Worm (Caenorhabditis elegans) whole organism, L1 larva: ENCODE data around the gene F10C1.1.
A peak's percentile ranks its signal among the peaks of the same experiment; 100 is the strongest.

Experiments
- C16A3.4 ChIP-seq: fragments of 150-350 bp; optimal IDR thresholded peaks from 2 replicates; lab custom pipeline; 2014; ENCODE audit warnings: missing biosample characterization, missing genetic modification characterization
- F16B12.6 ChIP-seq: fragments of 150-350 bp; optimal IDR thresholded peaks from 2 replicates; lab custom pipeline; 2014; ENCODE audit warnings: missing biosample characterization, missing genetic modification characterization
- aha-1 ChIP-seq: fragments of 150-350 bp; optimal IDR thresholded peaks from 2 replicates; lab custom pipeline; 2014; ENCODE audit warnings: missing biosample characterization, missing genetic modification characterization
- alr-1 ChIP-seq: fragments of 200-800 bp; sonication (Bioruptor generic); optimal IDR thresholded peaks from 2 replicates; lab custom pipeline; 2018; ENCODE audit warnings: borderline replicate concordance, mild to moderate bottlenecking, missing genetic modification characterization, missing compliant biosample characterization
- aly-2 ChIP-seq: fragments of 150-350 bp; optimal IDR thresholded peaks from 2 replicates; lab custom pipeline; 2014; ENCODE audit warnings: missing biosample characterization, missing genetic modification characterization
- ama-1 ChIP-seq: fragments of 150-350 bp; optimal IDR thresholded peaks from 2 replicates; lab custom pipeline; 2014
- ceh-63 ChIP-seq: fragments of 200-800 bp; sonication (Bioruptor generic); optimal IDR thresholded peaks from 2 replicates; lab custom pipeline; 2018; ENCODE audit warnings: mild to moderate bottlenecking, missing genetic modification characterization, missing compliant biosample characterization
- ceh-8 ChIP-seq: fragments of 200-800 bp; sonication (Bioruptor generic); optimal IDR thresholded peaks from 2 replicates; lab custom pipeline; 2018; ENCODE audit warnings: mild to moderate bottlenecking, missing genetic modification characterization, moderate library complexity, missing compliant biosample characterization
- ceh-82 ChIP-seq, 3 experiments: fragments of 150-350 bp in 1 of 3; sonication (generic microtip) in 2 of 3; optimal IDR thresholded peaks; 2 replicates each; lab custom pipeline; 2014 to 2017; ENCODE audit warnings: missing biosample characterization in 3 of 3, missing genetic modification characterization in 3 of 3
- ceh-88 ChIP-seq: fragments of 200-800 bp; sonication (Bioruptor generic); IDR thresholded peaks from 2 replicates; pipeline ENCODE4 v1.3.6; 2022; ENCODE audit warnings: missing genetic modification characterization, missing compliant biosample characterization
- ceh-90 ChIP-seq: sonication (generic microtip); optimal IDR thresholded peaks from 2 replicates; lab custom pipeline; 2016; ENCODE audit warnings: missing genetic modification characterization, missing compliant biosample characterization
- dpl-1 ChIP-seq, 3 experiments: fragments of 150-350 bp in 2 of 3; sonication (generic microtip) in 1 of 3; optimal IDR thresholded peaks; 2 replicates each; lab custom pipeline; 2014 to 2017; ENCODE audit warnings: missing biosample characterization in 3 of 3, missing genetic modification characterization in 3 of 3, missing genetic modification reagents in 3 of 3
- dsc-1 ChIP-seq: sonication (generic microtip); optimal IDR thresholded peaks from 2 replicates; lab custom pipeline; 2016; ENCODE audit warnings: mild to moderate bottlenecking, missing genetic modification characterization, missing compliant biosample characterization
- elt-2 ChIP-seq: sonication (generic microtip); optimal IDR thresholded peaks from 2 replicates; lab custom pipeline; 2016; ENCODE audit warnings: missing genetic modification characterization, mild to moderate bottlenecking, inconsistent platforms, missing compliant biosample characterization, missing genetic modification reagents
- elt-3 ChIP-seq, 6 experiments: fragments of 150-350 bp in 1 of 6; sonication (generic microtip); optimal IDR thresholded peaks; 2 replicates each; lab custom pipeline; 2017 to 2018; ENCODE audit warnings: missing biosample characterization in 6 of 6, missing genetic modification characterization in 6 of 6, inconsistent platforms in 1 of 6
- fkh-10 ChIP-seq: sonication (generic microtip); optimal IDR thresholded peaks from 2 replicates; lab custom pipeline; 2017; ENCODE audit warnings: missing biosample characterization, missing genetic modification reagents, missing genetic modification characterization
- fkh-8 ChIP-seq: sonication (generic microtip); optimal IDR thresholded peaks from 2 replicates; lab custom pipeline; 2016; ENCODE audit warnings: mild to moderate bottlenecking, missing genetic modification characterization, missing compliant biosample characterization
- fos-1 ChIP-seq: fragments of 150-350 bp; optimal IDR thresholded peaks from 2 replicates; lab custom pipeline; 2014; ENCODE audit warnings: missing biosample characterization, missing genetic modification characterization
- hlh-4 ChIP-seq: sonication (generic microtip); optimal IDR thresholded peaks from 2 replicates; lab custom pipeline; 2016; ENCODE audit warnings: mild to moderate bottlenecking, missing genetic modification characterization, missing compliant biosample characterization
- isw-1 ChIP-seq: fragments of 200-800 bp; sonication (Bioruptor generic); IDR thresholded peaks from 2 replicates; pipeline ENCODE4 v1.3.6; 2022; ENCODE audit warnings: missing genetic modification characterization, missing compliant biosample characterization
- lin-13 ChIP-seq: fragments of 150-350 bp; optimal IDR thresholded peaks from 2 replicates; lab custom pipeline; 2014; ENCODE audit warnings: missing biosample characterization, missing genetic modification reagents, missing genetic modification characterization
- lin-14 ChIP-seq: fragments of 200-800 bp; sonication (Bioruptor generic); optimal IDR thresholded peaks from 2 replicates; lab custom pipeline; 2018; ENCODE audit warnings: mild to moderate bottlenecking, missing genetic modification characterization, moderate library complexity, missing compliant biosample characterization
- lin-35 ChIP-seq, 2 experiments: fragments of 150-350 bp; optimal IDR thresholded peaks; 2 replicates each; lab custom pipeline; 2014; ENCODE audit warnings: missing biosample characterization in 2 of 2, missing genetic modification characterization in 2 of 2, missing genetic modification reagents in 2 of 2
- lin-39 ChIP-seq: fragments of 150-350 bp; optimal IDR thresholded peaks from 2 replicates; lab custom pipeline; 2014; ENCODE audit warnings: missing biosample characterization, missing genetic modification reagents, missing genetic modification characterization
- mdl-1 ChIP-seq, 2 experiments: fragments of 150-350 bp; optimal IDR thresholded peaks; 2 replicates each; lab custom pipeline; 2014 to 2017; ENCODE audit warnings: missing biosample characterization in 2 of 2, missing genetic modification characterization in 2 of 2, inconsistent platforms in 1 of 2
- nhr-11 ChIP-seq: fragments of 150-350 bp; optimal IDR thresholded peaks from 2 replicates; lab custom pipeline; 2014; ENCODE audit warnings: missing biosample characterization, missing genetic modification characterization
- nhr-19 ChIP-seq: fragments of 200-800 bp; sonication (Bioruptor generic); conservative IDR thresholded peaks from 2 replicates; pipeline ENCODE4 v1.3.6; 2022; ENCODE audit warnings: missing genetic modification characterization, missing compliant biosample characterization
- nhr-28 ChIP-seq: fragments of 150-350 bp; optimal IDR thresholded peaks from 2 replicates; lab custom pipeline; 2014; ENCODE audit warnings: missing biosample characterization, missing genetic modification characterization
- nhr-47 ChIP-seq: sonication (generic microtip); optimal IDR thresholded peaks from 2 replicates; lab custom pipeline; 2016; ENCODE audit warnings: mild to moderate bottlenecking, missing genetic modification characterization, moderate library complexity, missing compliant biosample characterization
- nhr-71 ChIP-seq: sonication (generic microtip); optimal IDR thresholded peaks from 2 replicates; lab custom pipeline; 2016; ENCODE audit warnings: mild to moderate bottlenecking, missing genetic modification characterization, moderate library complexity, missing compliant biosample characterization
- nhr-77 ChIP-seq: fragments of 150-350 bp; optimal IDR thresholded peaks from 2 replicates; lab custom pipeline; 2014; ENCODE audit warnings: missing biosample characterization, missing genetic modification characterization
- nhr-85 ChIP-seq: sonication (generic microtip); peaks from one replicate; lab custom pipeline; 2016; ENCODE audit warnings: missing genetic modification characterization, inconsistent platforms, missing compliant biosample characterization
- nhr-90 ChIP-seq: sonication (generic microtip); optimal IDR thresholded peaks from 2 replicates; lab custom pipeline; 2016; ENCODE audit warnings: mild to moderate bottlenecking, missing genetic modification characterization, missing compliant biosample characterization; ENCODE audit not compliant: poor library complexity
- pag-3 ChIP-seq: sonication (generic microtip); optimal IDR thresholded peaks from 2 replicates; lab custom pipeline; 2017; ENCODE audit warnings: missing genetic modification characterization, mild to moderate bottlenecking, missing compliant biosample characterization, antibody characterized with exemption, borderline replicate concordance; ENCODE audit not compliant: insufficient read depth
- pax-3 ChIP-seq: fragments of 200-800 bp; sonication (Bioruptor generic); optimal IDR thresholded peaks from 2 replicates; lab custom pipeline; 2018; ENCODE audit warnings: mild to moderate bottlenecking, missing genetic modification characterization, moderate library complexity, missing compliant biosample characterization
- snu-23 ChIP-seq: sonication (generic microtip); optimal IDR thresholded peaks from 2 replicates; lab custom pipeline; 2016; ENCODE audit warnings: missing genetic modification characterization, missing compliant biosample characterization
- sox-4 ChIP-seq: sonication (generic microtip); optimal IDR thresholded peaks from 2 replicates; lab custom pipeline; 2016; ENCODE audit warnings: missing genetic modification characterization, missing compliant biosample characterization
- sptf-1 ChIP-seq: fragments of 150-350 bp; optimal IDR thresholded peaks from 2 replicates; lab custom pipeline; 2014; ENCODE audit warnings: missing biosample characterization, missing genetic modification characterization
- swsn-7 ChIP-seq: sonication (generic microtip); optimal IDR thresholded peaks from 2 replicates; lab custom pipeline; 2016; ENCODE audit warnings: missing genetic modification characterization, missing compliant biosample characterization
- tbx-2 ChIP-seq: sonication (generic microtip); optimal IDR thresholded peaks from 2 replicates; lab custom pipeline; 2016; ENCODE audit warnings: missing genetic modification characterization, missing compliant biosample characterization
- unc-86 ChIP-seq: sonication (generic microtip); optimal IDR thresholded peaks from 2 replicates; lab custom pipeline; 2016; ENCODE audit warnings: missing genetic modification characterization, missing compliant biosample characterization
- unc-98 ChIP-seq: fragments of 200-800 bp; sonication (Bioruptor generic); IDR thresholded peaks from 2 replicates; pipeline ENCODE4 v1.3.6; 2022; ENCODE audit warnings: missing genetic modification characterization, missing compliant biosample characterization
- xbp-1 ChIP-seq: sonication (generic microtip); optimal IDR thresholded peaks from 2 replicates; lab custom pipeline; 2016; ENCODE audit warnings: missing genetic modification characterization, missing compliant biosample characterization
- zag-1 ChIP-seq: fragments of 150-350 bp; optimal IDR thresholded peaks from 2 replicates; lab custom pipeline; 2014; ENCODE audit warnings: missing biosample characterization, missing genetic modification characterization
- ztf-4 ChIP-seq: fragments of 150-350 bp; optimal IDR thresholded peaks from 2 replicates; lab custom pipeline; 2014; ENCODE audit warnings: missing biosample characterization, missing genetic modification characterization

Gene F10C1.1

DNA sequence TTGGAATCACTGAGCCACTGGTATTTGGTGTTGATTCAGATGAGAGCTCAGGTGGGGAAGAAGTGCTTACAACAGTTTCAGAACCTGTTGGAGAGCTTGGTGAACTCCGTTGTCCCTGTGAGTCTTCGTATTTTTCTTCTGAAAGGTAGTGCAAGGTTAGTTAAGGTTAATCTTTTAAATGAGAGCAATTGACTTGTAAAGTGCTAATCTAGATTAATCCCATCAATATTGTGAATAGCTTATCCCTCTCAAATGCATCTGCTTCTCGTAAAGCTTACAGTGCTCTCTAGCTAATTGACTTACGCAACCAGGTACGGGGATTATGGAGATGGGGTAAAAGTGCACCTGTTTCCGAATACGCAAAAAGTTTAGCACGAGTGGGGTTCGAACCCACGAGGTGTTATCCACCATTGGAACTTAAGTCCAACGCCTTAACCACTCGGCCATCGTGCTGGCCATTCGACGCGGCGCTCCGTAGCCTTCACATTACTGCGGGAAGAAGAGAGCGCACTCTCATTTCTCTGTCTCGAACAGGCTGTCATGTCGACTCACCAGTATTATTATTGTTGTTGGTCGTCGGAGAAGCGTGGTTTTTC is 1.4 kb upstream of the F10C1.1 start (continued):
- TF ChIP-seq nhr-77 (tag; lab: Kevin White, UChicago) = peak; percentile 19
- peak; percentile 11 for TF ChIP-seq ceh-8 (GFP tag; lab: Kevin White, UChicago)
- TF ChIP-seq mdl-1 (tag; optimal IDR thresholded peaks at IDR 0.05; lab: Kevin White, UChicago) = peak in 1 of 2 experiments; percentile 50
- TF ChIP-seq F16B12.6 = peak; percentile 42
- TF ChIP-seq nhr-47 (tag; lab: Kevin White, UChicago) = peak; percentile 63
- peak; percentile 57 for TF ChIP-seq nhr-85 (tag; lab: Kevin White, UChicago)
- no peak for TF ChIP-seq alr-1
- peak; percentile 10 for TF ChIP-seq dsc-1 (tag; lab: Kevin White, UChicago)
- TF ChIP-seq fkh-10 = no peak
- no peak for TF ChIP-seq sptf-1 (tag; lab: Kevin White, UChicago)
- no peak for TF ChIP-seq ztf-4
- TF ChIP-seq lin-35 (GFP tag; optimal IDR thresholded peaks at IDR 0.05; lab: Kevin White, UChicago) = peak; percentile 56 to 62
- peak; percentile 28 for TF ChIP-seq lin-13 (GFP tag; lab: Kevin White, UChicago)
- peak; percentile 16 for TF ChIP-seq fkh-8
- TF ChIP-seq lin-39 (tag; lab: Kevin White, UChicago) = no peak
- TF ChIP-seq elt-3 (tag; optimal IDR thresholded peaks at IDR 0.05; lab: Kevin White, UChicago) = peak in 1 of 6 experiments; percentile 13
- no peak for TF ChIP-seq sox-4 (tag; lab: Kevin White, UChicago)
- no peak for TF ChIP-seq ceh-88
- TF ChIP-seq C16A3.4 (tag; lab: Kevin White, UChicago) = peak; percentile 56
- TF ChIP-seq aha-1 (tag; lab: Kevin White, UChicago) = no peak
- TF ChIP-seq fos-1 = no peak
- TF ChIP-seq nhr-90 (tag; lab: Kevin White, UChicago) = peak; percentile 50

DNA sequence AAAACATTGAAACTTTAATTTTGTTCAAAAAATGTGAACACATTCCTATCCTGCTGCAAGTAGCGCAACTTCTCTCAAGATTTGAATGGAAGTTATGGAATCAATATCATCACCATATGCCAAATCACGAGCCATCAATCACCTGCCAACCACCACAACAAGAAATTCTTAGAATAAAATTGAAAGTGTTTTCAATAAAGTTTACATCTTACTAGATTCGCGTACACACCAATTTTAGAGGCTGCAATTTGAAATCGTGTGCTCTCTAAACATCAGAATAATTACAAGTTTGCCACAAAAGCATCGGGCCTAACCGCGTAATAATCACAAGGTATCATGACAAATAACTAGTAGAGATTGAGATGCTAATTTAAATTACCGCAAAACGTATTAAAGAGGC is 850 bp downstream of the F10C1.1 start:
- TF ChIP-seq hlh-4 (tag; lab: Kevin White, UChicago) (no peak), dpl-1 (GFP tag; optimal IDR thresholded peaks at IDR 0.05; lab: Kevin White, UChicago) (no peak), pax-3 (tag; lab: Kevin White, UChicago) (peak; percentile 62), swsn-7 (no peak), unc-98 (GFP tag; lab: Robert Waterston, UW) (no peak), nhr-28 (tag; lab: Kevin White, UChicago) (no peak), nhr-71 (tag; lab: Kevin White, UChicago) (peak; percentile 21), ceh-90 (tag; lab: Kevin White, UChicago) (no peak), mdl-1 (tag; optimal IDR thresholded peaks at IDR 0.05; lab: Kevin White, UChicago) (no peak), zag-1 (tag; lab: Kevin White, UChicago) (no peak), nhr-77 (tag; lab: Kevin White, UChicago) (no peak), tbx-2 (tag; lab: Kevin White, UChicago) (no peak), ceh-88 (no peak), nhr-47 (tag; lab: Kevin White, UChicago) (no peak), fkh-8 (peak; percentile 53)

DNA sequence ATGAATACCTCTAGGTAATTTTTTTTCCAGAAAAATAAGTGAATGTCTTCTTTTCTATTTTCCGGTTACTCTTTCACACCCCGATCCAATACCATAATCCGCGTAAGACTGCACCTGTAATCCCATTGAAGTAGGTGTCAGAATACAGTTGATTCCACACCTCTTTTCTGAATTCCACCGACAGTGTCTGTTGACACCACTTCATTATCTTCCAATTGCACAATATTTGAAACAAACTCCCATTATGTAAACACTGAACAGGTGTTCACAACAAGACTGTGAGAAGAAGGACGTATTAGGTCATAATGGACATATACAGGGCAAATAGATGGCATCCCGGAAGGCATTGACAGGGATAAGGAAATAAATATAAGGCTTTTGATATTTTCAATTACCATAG is 3.3 kb downstream of the F10C1.1 start:
- TF ChIP-seq nhr-11 = no peak
- no peak for TF ChIP-seq ceh-90 (tag; lab: Kevin White, UChicago)
- no peak for TF ChIP-seq aly-2 (tag; lab: Kevin White, UChicago)
- TF ChIP-seq ceh-63 = no peak
- TF ChIP-seq ceh-82 (tag; optimal IDR thresholded peaks at IDR 0.05; lab: Kevin White, UChicago) = no peak
- TF ChIP-seq isw-1 (GFP tag; lab: Robert Waterston, UW) = no peak
- no peak for TF ChIP-seq ceh-88
- TF ChIP-seq fkh-8 = no peak
- no peak for TF ChIP-seq fos-1

DNA sequence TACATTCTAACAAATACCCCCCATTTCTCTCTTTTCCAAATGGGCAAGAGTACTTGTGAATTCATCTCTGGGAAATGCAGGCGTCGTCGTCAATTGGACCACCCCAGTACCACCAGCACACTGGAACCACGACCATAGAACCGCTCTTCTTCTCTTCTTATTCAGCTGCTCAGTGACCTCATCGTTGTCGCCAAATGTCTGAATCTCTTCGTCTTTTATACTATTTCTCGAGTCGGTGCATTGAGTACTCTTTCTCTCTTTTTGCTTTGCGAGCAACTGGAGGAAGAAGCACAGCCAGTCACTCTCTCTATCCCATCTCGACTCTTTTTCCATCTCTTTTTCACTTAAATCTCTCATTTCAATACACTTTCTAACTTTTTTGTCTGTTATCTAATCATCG is 5.8 kb downstream of the F10C1.1 start:
- TF ChIP-seq xbp-1 (peak; percentile 31), snu-23 (GFP tag; lab: Kevin White, UChicago) (peak; percentile 48), isw-1 (GFP tag; lab: Robert Waterston, UW) (0 out of 2 replicates have a peak, but pooled peaks have one; percentile 4), ceh-82 (tag; optimal IDR thresholded peaks at IDR 0.05; lab: Kevin White, UChicago) (peak in 2 of 3 experiments; percentile 22 to 55), pag-3 (tag; lab: Kevin White, UChicago) (no peak), nhr-28 (tag; lab: Kevin White, UChicago) (no peak), elt-2 (tag; lab: Kevin White, UChicago) (no peak), nhr-47 (tag; lab: Kevin White, UChicago) (peak; percentile 51), mdl-1 (tag; optimal IDR thresholded peaks at IDR 0.05; lab: Kevin White, UChicago) (no peak), dpl-1 (GFP tag; optimal IDR thresholded peaks at IDR 0.05; lab: Kevin White, UChicago) (peak in 1 of 3 experiments; percentile 3), lin-35 (GFP tag; optimal IDR thresholded peaks at IDR 0.05; lab: Kevin White, UChicago) (peak in 1 of 2 experiments; percentile 8), unc-86 (tag; lab: Kevin White, UChicago) (peak; percentile 17), lin-14 (GFP tag; lab: Kevin White, UChicago) (peak; percentile 88), tbx-2 (tag; lab: Kevin White, UChicago) (peak; percentile 28), nhr-71 (tag; lab: Kevin White, UChicago) (peak; percentile 51), fkh-8 (peak; percentile 47), nhr-19 (peak; percentile 17; the same call in 1 of the 2 replicates), ama-1 (lab: Kevin White, UChicago) (no peak)
